Worm (Caenorhabditis elegans) whole organism, L4/young adult: ENCODE results near the gene fbxb-9.
A peak's percentile ranks its signal among the peaks of the same experiment; 100 is the strongest.

Experiments used
- W03F9.2 ChIP-seq: fragments of 150-350 bp; optimal IDR thresholded peaks from 2 replicates; lab custom pipeline; 2014; ENCODE audit warnings: missing biosample characterization, missing genetic modification characterization
- dao-5 ChIP-seq: sonication (generic microtip); optimal IDR thresholded peaks from 2 replicates; lab custom pipeline; 2016; ENCODE audit warnings: missing genotype, missing genetic modification characterization, moderate library complexity, missing compliant biosample characterization
- him-1 ChIP-seq: sonication (generic microtip); optimal IDR thresholded peaks from 2 replicates; lab custom pipeline; 2016; ENCODE audit warnings: missing genotype, missing genetic modification reagents, missing genetic modification characterization, missing compliant biosample characterization

- no peak for TF ChIP-seq him-1 (tag; lab: Kevin White, UChicago)
- TF ChIP-seq dao-5 (tag; lab: Kevin White, UChicago), result no peak
- peak; percentile 45 for TF ChIP-seq W03F9.2
Observed at ce11 chrIV:11118837-11119491, 43.4 kb downstream of the fbxb-9 start, which contains the start of the genes imp-2 and enpl-1.
